Worm (Caenorhabditis elegans) whole organism, L3 larva: ENCODE measurements around the gene C23G10.1.

ENCODE experiments used
- ama-1 ChIP-seq: fragments of 150-350 bp; optimal IDR thresholded peaks from 2 replicates; lab custom pipeline; 2018
- ceh-9 ChIP-seq: sonication (generic microtip); optimal IDR thresholded peaks from 2 replicates; lab custom pipeline; 2018; ENCODE audit warnings: missing biosample characterization, missing genetic modification characterization
- fkh-10 ChIP-seq: sonication (generic microtip); optimal IDR thresholded peaks from 2 replicates; lab custom pipeline; 2017; ENCODE audit warnings: missing biosample characterization, missing genetic modification reagents, missing genetic modification characterization
- fos-1 ChIP-seq: fragments of 150-350 bp; optimal IDR thresholded peaks from 2 replicates; lab custom pipeline; 2014; ENCODE audit warnings: missing biosample characterization, missing genetic modification characterization
- jun-1 ChIP-seq: fragments of 150-350 bp; optimal IDR thresholded peaks from 2 replicates; lab custom pipeline; 2014; ENCODE audit warnings: missing biosample characterization, missing genetic modification reagents, missing genetic modification characterization
- lin-39 ChIP-seq: fragments of 150-350 bp; optimal IDR thresholded peaks from 2 replicates; lab custom pipeline; 2018; ENCODE audit warnings: missing biosample characterization, missing genetic modification reagents, missing genetic modification characterization
- nhr-12 ChIP-seq: fragments of 150-350 bp; optimal IDR thresholded peaks from 2 replicates; lab custom pipeline; 2014; ENCODE audit warnings: missing biosample characterization, missing genetic modification characterization
- nhr-28 ChIP-seq: fragments of 150-350 bp; optimal IDR thresholded peaks from 2 replicates; lab custom pipeline; 2014; ENCODE audit warnings: missing biosample characterization, missing genetic modification characterization
- pha-4 ChIP-seq: fragments of 150-350 bp; optimal IDR thresholded peaks from 2 replicates; lab custom pipeline; 2014; ENCODE audit warnings: missing biosample characterization, missing genetic modification reagents, missing genetic modification characterization
- skn-1 ChIP-seq: fragments of 150-350 bp; optimal IDR thresholded peaks from 2 replicates; lab custom pipeline; 2014; ENCODE audit warnings: missing biosample characterization, missing genetic modification characterization
- unc-39 ChIP-seq: sonication (generic microtip); optimal IDR thresholded peaks from 4 replicates; lab custom pipeline; 2017; ENCODE audit warnings: missing biosample characterization, missing genetic modification characterization
- ztf-11 ChIP-seq: fragments of 150-350 bp; optimal IDR thresholded peaks from 2 replicates; lab custom pipeline; 2014; ENCODE audit warnings: missing biosample characterization, missing genetic modification characterization
- ztf-4 ChIP-seq: fragments of 150-350 bp; optimal IDR thresholded peaks from 2 replicates; lab custom pipeline; 2014; ENCODE audit warnings: missing biosample characterization, missing genetic modification characterization

DNA sequence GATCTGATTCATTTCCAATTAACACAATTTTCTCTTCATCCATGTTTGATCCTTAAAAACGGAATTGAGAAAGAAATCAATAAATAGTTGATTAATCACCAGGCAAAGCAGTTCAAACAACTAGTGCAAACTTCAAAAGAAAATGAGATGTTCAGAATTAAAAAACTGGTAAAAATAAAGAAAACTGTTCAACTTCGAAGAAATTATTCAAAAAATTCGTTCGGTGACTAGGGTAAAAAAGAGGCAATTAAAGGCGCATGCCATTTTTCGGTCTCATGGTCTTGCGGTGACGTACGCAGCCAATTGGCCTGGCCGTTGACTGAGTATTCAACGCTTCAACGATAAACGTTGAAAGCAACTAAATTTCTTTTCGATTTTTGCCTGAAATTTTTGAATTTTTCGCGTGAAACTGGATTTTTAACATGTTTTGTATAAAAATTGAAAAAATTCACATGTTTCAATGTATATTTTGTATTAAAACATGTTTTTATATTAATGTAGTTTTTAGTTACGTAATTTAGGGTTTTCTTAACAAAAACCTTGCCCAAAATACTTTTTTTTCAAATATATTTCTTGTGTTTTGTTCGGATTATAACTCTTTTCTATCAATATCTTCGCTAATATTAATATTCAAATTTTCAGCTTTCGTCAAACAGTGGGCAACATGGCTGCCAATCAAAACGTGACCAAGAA is 2.8 kb upstream of the C23G10.1 start, which contains the start of the genes sna-3 and rps-3:
- TF ChIP-seq fkh-10 (GFP tag; lab: Kevin White, UChicago) (no peak), ztf-4 (no peak), ceh-9 (tag; lab: Kevin White, UChicago) (no peak), lin-39 (tag; lab: Kevin White, UChicago) (peak; percentile 63), unc-39 (tag; lab: Kevin White, UChicago) (no peak), ztf-11 (tag; lab: Kevin White, UChicago) (no peak), nhr-12 (tag; lab: Kevin White, UChicago) (no peak), skn-1 (no peak), ama-1 (lab: Kevin White, UChicago) (peak; percentile 40), nhr-28 (tag; lab: Kevin White, UChicago) (no peak), pha-4 (tag; lab: Kevin White, UChicago) (peak; percentile 92), fos-1 (tag; lab: Kevin White, UChicago) (no peak), jun-1 (tag; lab: Kevin White, UChicago) (peak; percentile 8)
